Worm (Caenorhabditis elegans) whole organism, mixed stage, embryonic: ENCODE measurements around the gene F42A6.6.

Experiments
- M03D4.4 ChIP-seq: sonication (generic microtip); optimal IDR thresholded peaks from 2 replicates; lab custom pipeline; 2017; ENCODE audit warnings: mild to moderate bottlenecking, missing genetic modification characterization, missing compliant biosample characterization
- bed-3 ChIP-seq: fragments of 200-800 bp; sonication (Bioruptor generic); optimal IDR thresholded peaks from 3 replicates; lab custom pipeline; 2018; ENCODE audit warnings: mild to moderate bottlenecking, missing genetic modification characterization, moderate library complexity, missing compliant biosample characterization
- blmp-1 ChIP-seq: fragments of 150-350 bp; optimal IDR thresholded peaks from 2 replicates; lab custom pipeline; 2014; ENCODE audit warnings: missing biosample characterization, missing genetic modification characterization
- ceh-39 ChIP-seq: fragments of 150-350 bp; optimal IDR thresholded peaks from 2 replicates; lab custom pipeline; 2014; ENCODE audit warnings: missing biosample characterization, missing genetic modification characterization
- ceh-43 ChIP-seq: fragments of 200-800 bp; sonication (Bioruptor generic); optimal IDR thresholded peaks from 2 replicates; lab custom pipeline; 2018; ENCODE audit warnings: mild to moderate bottlenecking, missing genetic modification characterization, moderate library complexity, missing compliant biosample characterization
- ceh-83 ChIP-seq: fragments of 200-800 bp; sonication (Bioruptor generic); optimal IDR thresholded peaks from 2 replicates; lab custom pipeline; 2018; ENCODE audit warnings: mild to moderate bottlenecking, missing genetic modification characterization, missing compliant biosample characterization
- ces-1 ChIP-seq: fragments of 150-350 bp; optimal IDR thresholded peaks from 2 replicates; lab custom pipeline; 2014; ENCODE audit warnings: missing biosample characterization, missing genetic modification reagents, missing genetic modification characterization
- cnd-1 ChIP-seq: fragments of 200-800 bp; sonication (Bioruptor generic); optimal IDR thresholded peaks from 2 replicates; lab custom pipeline; 2018; ENCODE audit warnings: mild to moderate bottlenecking, missing genetic modification characterization, missing compliant biosample characterization
- drap-1 ChIP-seq: fragments of 200-800 bp; sonication (Bioruptor generic); optimal IDR thresholded peaks from 3 replicates; lab custom pipeline; 2018; ENCODE audit warnings: mild to moderate bottlenecking, missing genetic modification characterization, missing compliant biosample characterization
- elt-1 ChIP-seq: sonication (generic microtip); optimal IDR thresholded peaks from 2 replicates; lab custom pipeline; 2017; ENCODE audit warnings: missing genetic modification characterization, mild to moderate bottlenecking, missing compliant biosample characterization, antibody characterized with exemption, moderate library complexity, borderline replicate concordance; ENCODE audit not compliant: insufficient read depth
- elt-3 ChIP-seq: fragments of 150-350 bp; optimal IDR thresholded peaks from 2 replicates; lab custom pipeline; 2014; ENCODE audit warnings: missing biosample characterization, missing genetic modification characterization
- flh-1 ChIP-seq: fragments of 200-800 bp; sonication (Bioruptor generic); optimal IDR thresholded peaks from 2 replicates; lab custom pipeline; 2018; ENCODE audit warnings: mild to moderate bottlenecking, missing genetic modification characterization, moderate library complexity, missing compliant biosample characterization
- hlh-1 ChIP-seq: fragments of 150-350 bp; optimal IDR thresholded peaks from 2 replicates; lab custom pipeline; 2014; ENCODE audit warnings: missing biosample characterization, missing genetic modification reagents, missing genetic modification characterization
- lin-13 ChIP-seq: fragments of 150-350 bp; optimal IDR thresholded peaks from 2 replicates; lab custom pipeline; 2014; ENCODE audit warnings: missing biosample characterization, missing genetic modification characterization
- lin-32 ChIP-seq: fragments of 200-800 bp; sonication (Bioruptor generic); optimal IDR thresholded peaks from 2 replicates; lab custom pipeline; 2018; ENCODE audit warnings: mild to moderate bottlenecking, missing genetic modification characterization, missing compliant biosample characterization
- lsy-2 ChIP-seq: fragments of 150-350 bp; optimal IDR thresholded peaks from 2 replicates; lab custom pipeline; 2014; ENCODE audit warnings: missing biosample characterization, missing genetic modification characterization
- mab-5 ChIP-seq: fragments of 150-350 bp; optimal IDR thresholded peaks from 2 replicates; lab custom pipeline; 2014; ENCODE audit warnings: missing biosample characterization, missing genetic modification characterization
- mep-1 ChIP-seq: fragments of 150-350 bp; optimal IDR thresholded peaks from 2 replicates; lab custom pipeline; 2017; ENCODE audit warnings: missing biosample characterization, missing genetic modification reagents, missing genetic modification characterization, inconsistent platforms
- mls-2 ChIP-seq: sonication (generic microtip); optimal IDR thresholded peaks from 2 replicates; lab custom pipeline; 2016; ENCODE audit warnings: mild to moderate bottlenecking, missing genetic modification characterization, moderate library complexity, missing compliant biosample characterization
- nhr-12 ChIP-seq: fragments of 150-350 bp; optimal IDR thresholded peaks from 2 replicates; lab custom pipeline; 2014; ENCODE audit warnings: missing biosample characterization, missing genetic modification characterization
- nhr-2 ChIP-seq: fragments of 150-350 bp; optimal IDR thresholded peaks from 2 replicates; lab custom pipeline; 2014; ENCODE audit warnings: missing biosample characterization, missing genetic modification characterization
- nhr-237 ChIP-seq: fragments of 150-350 bp; optimal IDR thresholded peaks from 2 replicates; lab custom pipeline; 2014; ENCODE audit warnings: missing biosample characterization, missing genetic modification characterization
- nhr-28 ChIP-seq: fragments of 150-350 bp; optimal IDR thresholded peaks from 2 replicates; lab custom pipeline; 2014; ENCODE audit warnings: missing biosample characterization, missing genetic modification characterization
- nhr-76 ChIP-seq: sonication (generic microtip); optimal IDR thresholded peaks from 2 replicates; lab custom pipeline; 2017; ENCODE audit warnings: missing biosample characterization, missing genetic modification characterization
- pha-4 ChIP-seq: fragments of 150-350 bp; optimal IDR thresholded peaks from 2 replicates; lab custom pipeline; 2018; ENCODE audit warnings: missing biosample characterization, missing genetic modification reagents, missing genetic modification characterization
- sem-2 ChIP-seq: fragments of 200-800 bp; sonication (Bioruptor generic); optimal IDR thresholded peaks from 2 replicates; lab custom pipeline; 2018; ENCODE audit warnings: mild to moderate bottlenecking, missing genetic modification characterization, missing compliant biosample characterization
- snpc-4 ChIP-seq: fragments of 150-350 bp; optimal IDR thresholded peaks from 2 replicates; lab custom pipeline; 2014; ENCODE audit warnings: missing biosample characterization, missing genetic modification characterization
- sptf-1 ChIP-seq: sonication (generic microtip); optimal IDR thresholded peaks from 2 replicates; lab custom pipeline; 2017; ENCODE audit warnings: mild to moderate bottlenecking, missing genetic modification characterization, moderate library complexity, missing compliant biosample characterization
- tbx-8 ChIP-seq: fragments of 200-800 bp; sonication (Bioruptor generic); optimal IDR thresholded peaks from 2 replicates; lab custom pipeline; 2018; ENCODE audit warnings: mild to moderate bottlenecking, missing genetic modification characterization, moderate library complexity, missing compliant biosample characterization
- unc-120 ChIP-seq: sonication (generic microtip); optimal IDR thresholded peaks from 2 replicates; lab custom pipeline; 2017; ENCODE audit warnings: missing genetic modification characterization, missing compliant biosample characterization; ENCODE audit not compliant: poor library complexity, severe bottlenecking
- unc-39 ChIP-seq: fragments of 150-350 bp; optimal IDR thresholded peaks from 2 replicates; lab custom pipeline; 2014; ENCODE audit warnings: missing biosample characterization, missing genetic modification characterization
- unc-62 ChIP-seq: fragments of 150-350 bp; optimal IDR thresholded peaks from 2 replicates; lab custom pipeline; 2014; ENCODE audit warnings: missing biosample characterization, missing genetic modification reagents, missing genetic modification characterization
- zip-8 ChIP-seq: fragments of 150-350 bp; optimal IDR thresholded peaks from 2 replicates; lab custom pipeline; 2014; ENCODE audit warnings: missing biosample characterization, missing genetic modification characterization
- ztf-11 ChIP-seq: fragments of 150-350 bp; optimal IDR thresholded peaks from 2 replicates; lab custom pipeline; 2014; ENCODE audit warnings: missing biosample characterization, missing genetic modification characterization

Gene F42A6.6

DNA sequence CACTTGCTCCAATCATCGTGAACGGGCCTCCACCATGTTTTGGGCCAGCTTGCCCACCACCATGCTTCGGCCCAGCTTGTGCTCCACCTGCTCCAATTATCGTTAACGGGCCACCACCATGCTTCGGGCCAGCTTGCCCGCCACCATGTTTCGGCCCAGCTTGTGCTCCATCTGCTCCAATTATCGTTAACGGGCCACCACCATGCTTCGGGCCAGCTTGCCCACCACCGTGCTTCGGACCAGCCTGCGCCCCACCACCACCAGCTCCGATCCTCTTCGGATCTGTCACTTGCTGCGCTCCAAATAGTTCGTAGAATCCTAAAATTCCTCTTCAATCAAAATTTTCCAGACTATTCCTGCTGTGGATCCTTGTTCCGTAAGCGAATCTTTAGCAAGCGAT is 37.4 kb downstream of the F42A6.6 start:
- TF ChIP-seq nhr-12 (tag; lab: Kevin White, UChicago) (no peak), elt-1 (tag; lab: Kevin White, UChicago) (no peak), ceh-83 (peak; percentile 46), sem-2 (GFP tag; lab: Kevin White, UChicago) (no peak), unc-39 (tag; lab: Kevin White, UChicago) (no peak)

DNA sequence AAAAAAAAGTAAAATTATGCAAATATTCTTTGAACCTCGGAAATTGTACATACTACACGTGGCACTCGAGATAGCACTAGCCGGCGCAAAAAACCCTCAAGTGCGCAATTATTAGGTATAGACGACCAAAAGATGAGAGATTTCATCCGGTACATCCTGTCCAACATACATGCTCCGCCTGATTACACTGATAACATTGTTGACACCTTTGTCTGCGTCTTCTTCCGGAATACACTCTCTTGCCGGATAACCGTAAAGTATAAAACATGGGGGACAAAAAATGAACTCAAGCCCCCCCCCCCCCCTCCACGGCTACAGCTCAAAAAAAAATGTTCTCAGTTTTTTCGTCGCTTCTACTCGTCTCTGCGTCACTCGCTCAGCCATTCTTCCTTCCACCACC is 38.4 kb downstream of the F42A6.6 start, which contains the start of gene W08E12.6:
W08E12.6 (plus strand) TSS at position 301 of the 400 bp plus-strand sequence.
- no peak for TF ChIP-seq cnd-1 (tag; lab: Kevin White, UChicago)
- no peak for TF ChIP-seq unc-120 (tag; lab: Kevin White, UChicago)
- TF ChIP-seq ces-1 (GFP tag; lab: Kevin White, UChicago), result no peak

DNA sequence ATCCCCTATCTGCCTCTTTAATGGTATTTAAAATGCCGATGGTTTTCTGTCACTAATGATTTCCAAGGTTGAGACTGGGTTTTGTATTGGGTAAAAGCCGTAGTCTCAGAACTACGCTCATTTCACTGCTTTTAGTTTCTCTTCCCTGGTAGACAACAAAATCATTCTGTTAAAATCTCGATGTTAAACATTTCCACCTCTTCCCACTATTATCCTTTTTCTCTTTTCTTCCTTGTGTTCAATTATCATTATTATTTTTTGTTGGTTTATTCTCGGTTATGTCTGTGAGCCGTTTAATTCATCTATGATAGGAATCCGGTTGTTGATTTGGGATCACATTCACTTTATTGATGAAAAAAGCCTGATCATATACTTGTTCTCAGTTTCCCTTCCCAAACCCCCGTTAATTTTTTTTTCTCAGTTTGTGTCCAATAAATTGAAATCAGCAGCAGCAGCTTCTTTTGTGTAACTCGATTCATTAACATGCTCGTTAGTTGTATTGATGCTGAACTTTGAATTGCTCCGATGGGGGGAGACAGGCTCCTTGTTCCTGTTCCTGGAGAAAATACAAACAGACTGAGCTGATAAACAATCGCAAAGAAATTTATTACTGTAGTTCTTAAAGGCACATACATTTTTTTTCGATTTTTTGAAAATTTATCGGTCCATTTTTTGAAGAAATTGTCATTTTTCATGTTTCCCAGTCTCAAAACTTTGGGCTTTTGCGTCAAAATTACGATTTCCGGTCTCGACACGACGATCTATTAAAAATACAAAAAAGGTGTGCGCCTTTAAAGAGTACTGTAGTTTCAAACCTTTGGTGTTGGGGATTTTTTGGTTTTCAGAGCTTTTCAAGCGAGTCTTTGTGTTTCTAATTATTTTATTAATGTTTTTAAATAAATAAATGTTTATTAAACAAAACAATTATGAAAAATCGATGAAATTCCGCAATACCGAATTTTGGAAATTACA is 39.8 kb downstream of the F42A6.6 start:
- TF ChIP-seq nhr-2 (tag; lab: Kevin White, UChicago), result no peak
- no peak for TF ChIP-seq zip-8 (tag; lab: Kevin White, UChicago)
- TF ChIP-seq snpc-4 (tag; lab: Kevin White, UChicago), result no peak
- no peak for TF ChIP-seq blmp-1 (tag; lab: Kevin White, UChicago)
- TF ChIP-seq drap-1 (GFP tag; lab: Kevin White, UChicago), result no peak
- TF ChIP-seq bed-3, result no peak
- TF ChIP-seq lin-13, result no peak
- TF ChIP-seq mls-2, result no peak
- no peak for TF ChIP-seq sem-2 (GFP tag; lab: Kevin White, UChicago)

DNA sequence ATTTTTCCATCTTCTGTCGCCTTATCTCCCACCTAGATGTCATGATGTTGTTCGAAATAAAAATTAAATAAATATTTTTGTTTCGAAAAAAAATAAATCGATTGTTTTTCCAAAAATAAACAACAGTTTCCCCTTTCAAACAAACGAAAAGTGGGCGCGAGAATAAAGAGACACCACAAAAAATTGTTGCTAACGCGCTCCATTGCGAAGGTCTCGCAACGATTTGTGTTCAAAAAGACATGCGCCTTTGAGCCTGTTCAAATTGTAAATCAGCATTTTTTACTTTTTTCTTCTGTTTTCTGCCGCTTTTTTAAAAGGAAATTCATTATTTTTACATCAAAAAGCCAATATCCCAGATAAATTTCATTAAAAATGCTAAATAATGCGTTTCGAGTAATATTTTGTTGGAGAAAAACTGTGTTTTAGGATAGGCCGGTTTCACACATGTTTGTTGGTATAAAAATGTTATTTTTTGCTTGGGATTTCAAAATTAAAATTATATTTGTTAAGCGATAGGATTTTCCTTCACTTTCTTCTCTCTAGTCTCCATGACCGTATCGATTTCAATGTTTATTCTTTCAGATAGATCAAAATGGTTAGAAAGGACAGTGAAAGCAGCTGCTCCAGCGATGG is 42.0 kb downstream of the F42A6.6 start, which contains the start of gene W08E12.7:
W08E12.7 (plus strand) TSS at position 583 of the 633 bp plus-strand sequence.
- TF ChIP-seq elt-3 (no peak), drap-1 (GFP tag; lab: Kevin White, UChicago) (peak; percentile 36), mep-1 (peak; percentile 99), ceh-39 (tag; lab: Kevin White, UChicago) (peak; percentile 77), lsy-2 (tag; lab: Kevin White, UChicago) (peak; percentile 91), mls-2 (peak; percentile 53), hlh-1 (tag; lab: Kevin White, UChicago) (peak; percentile 84), nhr-76 (no peak), cnd-1 (tag; lab: Kevin White, UChicago) (peak; percentile 77), bed-3 (peak; percentile 28), ceh-43 (peak; percentile 40), unc-39 (tag; lab: Kevin White, UChicago) (no peak), nhr-28 (tag; lab: Kevin White, UChicago) (peak; percentile 25), nhr-12 (tag; lab: Kevin White, UChicago) (no peak), unc-62 (GFP tag; lab: Kevin White, UChicago) (peak; percentile 51), pha-4 (peak; percentile 89), lin-13 (peak; percentile 95), lin-32 (no peak), sptf-1 (tag; lab: Kevin White, UChicago) (peak; percentile 82), ceh-83 (peak; percentile 25), ces-1 (GFP tag; lab: Kevin White, UChicago) (no peak), M03D4.4 (peak; percentile 69), ztf-11 (tag; lab: Kevin White, UChicago) (no peak), nhr-2 (tag; lab: Kevin White, UChicago) (no peak), sem-2 (GFP tag; lab: Kevin White, UChicago) (no peak), mab-5 (tag; lab: Kevin White, UChicago) (peak; percentile 46), snpc-4 (tag; lab: Kevin White, UChicago) (no peak), elt-1 (tag; lab: Kevin White, UChicago) (no peak), nhr-237 (tag; lab: Kevin White, UChicago) (peak; percentile 96), unc-120 (tag; lab: Kevin White, UChicago) (peak; percentile 51), tbx-8 (peak; percentile 25), blmp-1 (tag; lab: Kevin White, UChicago) (peak; percentile 45), flh-1 (GFP tag; lab: Kevin White, UChicago) (no peak)
